Worm (Caenorhabditis elegans) whole organism, late embryonic: Measurements from ENCODE around the gene C02E7.7.

Experiments
- ceh-18 ChIP-seq: sonication (generic microtip); optimal IDR thresholded peaks from 2 replicates; lab custom pipeline; 2016; ENCODE audit warnings: missing genetic modification characterization, missing compliant biosample characterization
- dmd-4 ChIP-seq: sonication (generic microtip); optimal IDR thresholded peaks from 2 replicates; lab custom pipeline; 2016; ENCODE audit warnings: borderline replicate concordance, missing genetic modification characterization, missing compliant biosample characterization
- fax-1 ChIP-seq: sonication (generic microtip); optimal IDR thresholded peaks from 2 replicates; lab custom pipeline; 2016; ENCODE audit warnings: missing genotype, missing genetic modification characterization, missing compliant biosample characterization
- mec-3 ChIP-seq: sonication (generic microtip); optimal IDR thresholded peaks from 2 replicates; lab custom pipeline; 2016; ENCODE audit warnings: borderline replicate concordance, missing genetic modification characterization, missing compliant biosample characterization
- nhr-11 ChIP-seq: fragments of 150-350 bp; optimal IDR thresholded peaks from 2 replicates; lab custom pipeline; 2014; ENCODE audit warnings: missing biosample characterization, missing genetic modification characterization
- pat-9 ChIP-seq: fragments of 200-800 bp; sonication (Bioruptor generic); optimal IDR thresholded peaks from 2 replicates; lab custom pipeline; 2018; ENCODE audit warnings: mild to moderate bottlenecking, missing genetic modification characterization, moderate library complexity, missing compliant biosample characterization
- pqm-1 ChIP-seq: sonication (generic microtip); optimal IDR thresholded peaks from 2 replicates; lab custom pipeline; 2016; ENCODE audit warnings: missing genetic modification characterization, missing compliant biosample characterization
- rnt-1 ChIP-seq: sonication (generic microtip); optimal IDR thresholded peaks from 2 replicates; lab custom pipeline; 2016; ENCODE audit warnings: missing genetic modification characterization, missing compliant biosample characterization
- unc-42 ChIP-seq: sonication (generic microtip); optimal IDR thresholded peaks from 2 replicates; lab custom pipeline; 2016; ENCODE audit warnings: missing genotype, missing genetic modification characterization, missing compliant biosample characterization

DNA sequence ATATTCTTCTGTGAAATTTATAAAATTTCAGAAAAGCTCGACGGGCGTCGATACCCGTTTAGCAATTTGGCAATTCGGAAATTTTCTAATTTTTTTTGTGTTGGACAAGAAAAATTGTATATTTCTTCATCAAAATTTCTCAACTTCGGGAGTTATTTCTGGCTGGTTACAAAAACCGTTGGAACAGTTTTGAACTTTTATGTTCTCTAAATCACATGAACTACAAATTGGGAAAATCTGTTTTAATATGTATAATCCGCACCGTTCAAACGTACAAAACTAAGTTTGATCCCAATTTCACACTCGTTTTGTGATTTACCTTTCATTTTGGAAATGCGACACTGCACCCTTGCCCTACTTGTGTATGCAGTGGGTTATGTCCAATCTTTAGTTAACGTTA is 33.0 kb downstream of the C02E7.7 start, which contains the start of gene T19H12.3:
- TF ChIP-seq rnt-1 (tag; lab: Kevin White, UChicago) (no peak), pat-9 (tag; lab: Kevin White, UChicago) (no peak), dmd-4 (no peak), ceh-18 (tag; lab: Kevin White, UChicago) (no peak), nhr-11 (tag; lab: Kevin White, UChicago) (no peak), mec-3 (tag; lab: Kevin White, UChicago) (no peak), unc-42 (tag; lab: Kevin White, UChicago) (no peak), fax-1 (tag; lab: Kevin White, UChicago) (no peak), pqm-1 (no peak)
